Worm (Caenorhabditis elegans) whole organism, L4 larva: ENCODE data around the gene F09A5.3.

ENCODE experiments used
- F10B5.3 ChIP-seq: sonication (generic microtip); optimal IDR thresholded peaks from 2 replicates; lab custom pipeline; 2016; ENCODE audit warnings: mild to moderate bottlenecking, missing genetic modification characterization, missing compliant biosample characterization
- R02D3.7 ChIP-seq: fragments of 150-350 bp; sonication (generic microtip); optimal IDR thresholded peaks from 3 replicates; lab custom pipeline; 2014; ENCODE audit warnings: missing biosample characterization, missing genetic modification characterization
- T20F7.1 ChIP-seq: fragments of 200-800 bp; sonication (Bioruptor generic); optimal IDR thresholded peaks from 2 replicates; lab custom pipeline; 2018; ENCODE audit warnings: mild to moderate bottlenecking, missing genetic modification characterization, missing compliant biosample characterization
- Y105C5A.15 ChIP-seq: fragments of 200-800 bp; sonication (Bioruptor generic); IDR thresholded peaks from 2 replicates; pipeline ENCODE4 v1.3.6; 2022; ENCODE audit warnings: missing genetic modification characterization, missing compliant biosample characterization
- Y48G9A.11 ChIP-seq: fragments of 200-800 bp; sonication (Bioruptor generic); IDR thresholded peaks from 2 replicates; pipeline ENCODE4 v1.3.6; 2022; ENCODE audit warnings: missing genetic modification reagents, missing genetic modification characterization, missing compliant biosample characterization
- Y5F2A.4 ChIP-seq: fragments of 200-800 bp; sonication (Bioruptor generic); optimal IDR thresholded peaks from 2 replicates; lab custom pipeline; 2018; ENCODE audit warnings: mild to moderate bottlenecking, missing genetic modification characterization, missing compliant biosample characterization
- ZK337.2 ChIP-seq: fragments of 200-800 bp; sonication (Bioruptor generic); IDR thresholded peaks from 2 replicates; pipeline ENCODE4 v1.3.6; 2022; ENCODE audit warnings: missing genetic modification reagents, missing genetic modification characterization, missing compliant biosample characterization
- ZK546.5 ChIP-seq, 2 experiments: sonication (generic microtip); optimal IDR thresholded peaks; 2 replicates each; lab custom pipeline; 2017; ENCODE audit warnings: missing biosample characterization in 2 of 2, missing genetic modification characterization in 2 of 2
- aha-1 ChIP-seq: fragments of 150-350 bp; peaks from one replicate; lab custom pipeline; 2014; ENCODE audit warnings: missing biosample characterization, missing genetic modification characterization
- ceh-28 ChIP-seq: fragments of 150-350 bp; optimal IDR thresholded peaks from 2 replicates; lab custom pipeline; 2014; ENCODE audit warnings: missing biosample characterization, missing genetic modification reagents, missing genetic modification characterization
- ceh-62 ChIP-seq: sonication (generic microtip); optimal IDR thresholded peaks from 2 replicates; lab custom pipeline; 2017; ENCODE audit warnings: missing biosample characterization, missing genetic modification characterization
- ceh-82 ChIP-seq: sonication (generic microtip); optimal IDR thresholded peaks from 2 replicates; lab custom pipeline; 2017; ENCODE audit warnings: missing biosample characterization, missing genetic modification characterization
- ces-1 ChIP-seq: fragments of 150-350 bp; sonication (generic microtip); optimal IDR thresholded peaks from 4 replicates; lab custom pipeline; 2014; ENCODE audit warnings: missing biosample characterization, missing genetic modification reagents, missing genetic modification characterization
- cey-2 ChIP-seq: sonication (generic microtip); optimal IDR thresholded peaks from 3 replicates; lab custom pipeline; 2017; ENCODE audit warnings: missing genetic modification characterization, mild to moderate bottlenecking, missing compliant biosample characterization, antibody characterized with exemption, borderline replicate concordance; ENCODE audit not compliant: insufficient read depth
- ctbp-1 ChIP-seq: fragments of 200-800 bp; sonication (Bioruptor generic); IDR thresholded peaks from 2 replicates; pipeline ENCODE4 v1.3.6; 2022; ENCODE audit warnings: missing genetic modification reagents, missing genetic modification characterization, missing compliant biosample characterization
- daf-16 ChIP-seq, 3 experiments: sonication (generic microtip); optimal IDR thresholded peaks; 2 replicates each; lab custom pipeline; 2016 to 2017; ENCODE audit warnings: missing genetic modification characterization in 3 of 3, missing genetic modification reagents in 3 of 3, mild to moderate bottlenecking in 2 of 3, missing compliant biosample characterization in 2 of 3, missing biosample characterization in 1 of 3, moderate library complexity in 1 of 3
- daf-19 ChIP-seq: fragments of 200-800 bp; sonication (Bioruptor generic); conservative IDR thresholded peaks from 2 replicates; pipeline ENCODE4 v1.3.6; 2022; ENCODE audit warnings: missing genetic modification characterization, missing compliant biosample characterization
- dmd-6 ChIP-seq: fragments of 200-800 bp; sonication (Bioruptor generic); IDR thresholded peaks from 2 replicates; pipeline ENCODE4 v1.3.6; 2022; ENCODE audit warnings: missing genetic modification reagents, missing genetic modification characterization, missing compliant biosample characterization
- dmd-9 ChIP-seq: fragments of 200-800 bp; sonication (Bioruptor generic); IDR thresholded peaks from 2 replicates; pipeline ENCODE4 v1.3.6; 2022; ENCODE audit warnings: missing genetic modification reagents, missing genetic modification characterization, missing compliant biosample characterization
- duxl-1 ChIP-seq: sonication (generic microtip); optimal IDR thresholded peaks from 2 replicates; lab custom pipeline; 2016; ENCODE audit warnings: mild to moderate bottlenecking, missing genetic modification characterization, moderate library complexity, missing compliant biosample characterization; ENCODE audit not compliant: poor library complexity
- egl-27 ChIP-seq: sonication (generic microtip); optimal IDR thresholded peaks from 3 replicates; lab custom pipeline; 2017; ENCODE audit warnings: missing biosample characterization, missing genetic modification reagents, missing genetic modification characterization
- hif-1 ChIP-seq, 2 experiments: sonication (generic microtip); optimal IDR thresholded peaks; 2 replicates each; lab custom pipeline; 2016 to 2017; ENCODE audit warnings: missing compliant biosample characterization in 2 of 2, missing genetic modification characterization in 2 of 2, missing genetic modification reagents in 2 of 2, missing genotype in 2 of 2, mild to moderate bottlenecking in 1 of 2
- hlh-11 ChIP-seq: fragments of 200-800 bp; sonication (Bioruptor generic); optimal IDR thresholded peaks from 2 replicates; lab custom pipeline; 2018; ENCODE audit warnings: mild to moderate bottlenecking, missing genetic modification characterization, missing compliant biosample characterization
- lim-7 ChIP-seq: fragments of 200-800 bp; sonication (Bioruptor generic); IDR thresholded peaks from 2 replicates; pipeline ENCODE4 v1.3.6; 2022; ENCODE audit warnings: missing genetic modification characterization, missing compliant biosample characterization
- lin-1 ChIP-seq: fragments of 200-800 bp; sonication (Bioruptor generic); IDR thresholded peaks from 2 replicates; pipeline ENCODE4 v1.3.6; 2022; ENCODE audit warnings: missing genetic modification reagents, missing genetic modification characterization, missing compliant biosample characterization
- lin-15B ChIP-seq: fragments of 150-350 bp; sonication (generic microtip); optimal IDR thresholded peaks from 3 replicates; lab custom pipeline; 2014; ENCODE audit warnings: missing biosample characterization, missing genetic modification characterization
- lin-39 ChIP-seq: fragments of 150-350 bp; optimal IDR thresholded peaks from 2 replicates; lab custom pipeline; 2014; ENCODE audit warnings: missing biosample characterization, missing genetic modification reagents, missing genetic modification characterization
- lir-3 ChIP-seq: sonication (generic microtip); optimal IDR thresholded peaks from 2 replicates; lab custom pipeline; 2016; ENCODE audit warnings: mild to moderate bottlenecking, missing genetic modification characterization, missing compliant biosample characterization
- mdl-1 ChIP-seq, 2 experiments: fragments of 150-350 bp in 1 of 2; sonication (generic microtip) in 1 of 2; optimal IDR thresholded peaks; 2 replicates each; lab custom pipeline; 2014 to 2017; ENCODE audit warnings: missing biosample characterization in 2 of 2, missing genetic modification characterization in 2 of 2
- mdt-29 ChIP-seq: fragments of 200-800 bp; sonication (Bioruptor generic); IDR thresholded peaks from 2 replicates; pipeline ENCODE4 v1.3.6; 2022; ENCODE audit warnings: missing genetic modification reagents, missing genetic modification characterization, missing compliant biosample characterization
- mxl-3 ChIP-seq: fragments of 200-800 bp; sonication (Bioruptor generic); optimal IDR thresholded peaks from 2 replicates; lab custom pipeline; 2018; ENCODE audit warnings: mild to moderate bottlenecking, missing genetic modification characterization, missing compliant biosample characterization
- nhr-10 ChIP-seq: fragments of 150-350 bp; optimal IDR thresholded peaks from 2 replicates; lab custom pipeline; 2014; ENCODE audit warnings: missing biosample characterization, missing genetic modification characterization
- nhr-25 ChIP-seq: sonication (generic microtip); optimal IDR thresholded peaks from 2 replicates; lab custom pipeline; 2017; ENCODE audit warnings: missing genetic modification characterization, mild to moderate bottlenecking, missing compliant biosample characterization, antibody characterized with exemption, moderate library complexity, borderline replicate concordance; ENCODE audit not compliant: insufficient read depth
- nhr-28 ChIP-seq: fragments of 150-350 bp; optimal IDR thresholded peaks from 2 replicates; lab custom pipeline; 2014; ENCODE audit warnings: missing biosample characterization, missing genetic modification characterization
- nhr-41 ChIP-seq: fragments of 200-800 bp; sonication (Bioruptor generic); IDR thresholded peaks from 2 replicates; pipeline ENCODE4 v1.3.6; 2022; ENCODE audit warnings: missing genetic modification reagents, missing genetic modification characterization, missing compliant biosample characterization
- nhr-48 ChIP-seq: sonication (generic microtip); optimal IDR thresholded peaks from 2 replicates; lab custom pipeline; 2016; ENCODE audit warnings: mild to moderate bottlenecking, missing genetic modification characterization, missing compliant biosample characterization
- nhr-6 ChIP-seq: fragments of 150-350 bp; optimal IDR thresholded peaks from 2 replicates; lab custom pipeline; 2014; ENCODE audit warnings: missing biosample characterization, missing genetic modification characterization
- nhr-76 ChIP-seq: fragments of 150-350 bp; optimal IDR thresholded peaks from 2 replicates; lab custom pipeline; 2014; ENCODE audit warnings: missing biosample characterization, missing genetic modification characterization
- php-3 ChIP-seq: fragments of 200-800 bp; sonication (Bioruptor generic); IDR thresholded peaks from 2 replicates; pipeline ENCODE4 v1.3.6; 2022; ENCODE audit warnings: missing genetic modification reagents, missing genetic modification characterization, missing compliant biosample characterization
- rbr-2 ChIP-seq: sonication (generic microtip); optimal IDR thresholded peaks from 2 replicates; lab custom pipeline; 2016; ENCODE audit warnings: missing genotype, missing genetic modification characterization, missing compliant biosample characterization
- saeg-2 ChIP-seq: fragments of 200-800 bp; sonication (Bioruptor generic); IDR thresholded peaks from 2 replicates; pipeline ENCODE4 v1.3.6; 2022; ENCODE audit warnings: missing genetic modification reagents, missing genetic modification characterization, missing compliant biosample characterization
- set-16 ChIP-seq: fragments of 200-800 bp; sonication (Bioruptor generic); IDR thresholded peaks from 2 replicates; pipeline ENCODE4 v1.3.6; 2022; ENCODE audit warnings: missing genetic modification reagents, missing genetic modification characterization, missing compliant biosample characterization
- snpc-1.2 ChIP-seq: fragments of 200-800 bp; sonication (Bioruptor generic); IDR thresholded peaks from 2 replicates; pipeline ENCODE4 v1.3.6; 2022; ENCODE audit warnings: missing genetic modification reagents, missing genetic modification characterization, missing compliant biosample characterization
- snpc-4 ChIP-seq: fragments of 150-350 bp; optimal IDR thresholded peaks from 2 replicates; lab custom pipeline; 2014; ENCODE audit warnings: missing biosample characterization, missing genetic modification characterization
- spr-1 ChIP-seq: sonication (generic microtip); optimal IDR thresholded peaks from 2 replicates; lab custom pipeline; 2016; ENCODE audit warnings: mild to moderate bottlenecking, missing genetic modification characterization, missing compliant biosample characterization
- spr-3 ChIP-seq: fragments of 200-800 bp; sonication (Bioruptor generic); optimal IDR thresholded peaks from 2 replicates; lab custom pipeline; 2018; ENCODE audit warnings: mild to moderate bottlenecking, missing genetic modification characterization, missing compliant biosample characterization
- tag-97 ChIP-seq: fragments of 200-800 bp; sonication (Bioruptor generic); IDR thresholded peaks from 2 replicates; pipeline ENCODE4 v1.3.6; 2022; ENCODE audit warnings: missing genetic modification characterization, missing compliant biosample characterization
- unc-130 ChIP-seq: sonication (generic microtip); optimal IDR thresholded peaks from 2 replicates; lab custom pipeline; 2016; ENCODE audit warnings: missing genetic modification reagents, missing genetic modification characterization, missing compliant biosample characterization
- vab-7 ChIP-seq: fragments of 200-800 bp; sonication (Bioruptor generic); IDR thresholded peaks from 2 replicates; pipeline ENCODE4 v1.3.6; 2022; ENCODE audit warnings: missing genetic modification reagents, missing genetic modification characterization, missing compliant biosample characterization
- zfp-2 ChIP-seq: sonication (generic microtip); optimal IDR thresholded peaks from 2 replicates; lab custom pipeline; 2016; ENCODE audit warnings: mild to moderate bottlenecking, missing genetic modification characterization, missing compliant biosample characterization
- zip-11 ChIP-seq: fragments of 200-800 bp; sonication (Bioruptor generic); IDR thresholded peaks from 2 replicates; pipeline ENCODE4 v1.3.6; 2022; ENCODE audit warnings: missing genetic modification characterization, missing compliant biosample characterization
- ztf-7 ChIP-seq: fragments of 150-350 bp; optimal IDR thresholded peaks from 2 replicates; lab custom pipeline; 2014; ENCODE audit warnings: missing biosample characterization, missing genetic modification characterization

Gene F09A5.3

DNA sequence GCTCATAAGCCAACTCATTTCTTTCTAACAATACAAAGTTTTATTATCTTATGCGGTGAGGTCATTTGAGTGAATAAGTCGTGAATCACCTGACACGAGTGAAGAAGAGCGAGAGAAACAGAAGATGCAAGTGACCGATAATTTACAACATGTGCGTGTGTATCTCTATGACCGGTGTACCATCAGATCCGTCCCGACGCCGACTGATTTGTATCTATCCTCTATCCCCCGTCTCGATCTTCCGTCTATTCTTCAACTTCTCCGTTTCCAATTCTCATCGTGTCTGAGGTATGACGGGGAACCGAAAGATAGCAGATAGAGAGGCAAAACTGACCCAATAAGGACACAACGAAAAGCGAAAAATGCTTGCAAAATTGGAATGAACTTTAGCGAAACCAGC, at the start of gene F09A5.3 (continued):
- TF ChIP-seq dmd-6 (peak; percentile 31; the same call in 1 of the 2 replicates), nhr-48 (tag; lab: Kevin White, UChicago) (no peak), unc-130 (GFP tag; lab: Kevin White, UChicago) (no peak), ztf-7 (tag; lab: Kevin White, UChicago) (no peak), ceh-28 (tag; lab: Kevin White, UChicago) (no peak), snpc-4 (tag; lab: Kevin White, UChicago) (no peak), ces-1 (no peak), hlh-11 (peak; percentile 66), lin-39 (tag; lab: Kevin White, UChicago) (no peak), egl-27 (tag; lab: Kevin White, UChicago) (no peak), mdl-1 (tag; optimal IDR thresholded peaks at IDR 0.05; lab: Kevin White, UChicago) (peak in 1 of 2 experiments; percentile 56), F10B5.3 (tag; lab: Kevin White, UChicago) (peak; percentile 8), Y48G9A.11 (GFP tag; lab: Robert Waterston, UW) (no peak), snpc-1.2 (GFP tag; lab: Robert Waterston, UW) (no peak), duxl-1 (tag; lab: Kevin White, UChicago) (no peak), zip-11 (GFP tag; lab: Robert Waterston, UW) (no peak), tag-97 (GFP tag; lab: Robert Waterston, UW) (no peak), Y105C5A.15 (GFP tag; lab: Robert Waterston, UW) (no peak), nhr-25 (tag; lab: Kevin White, UChicago) (no peak), lin-1 (no peak), mxl-3 (GFP tag; lab: Kevin White, UChicago) (peak; percentile 79), zfp-2 (tag; lab: Kevin White, UChicago) (no peak), ceh-62 (tag; lab: Kevin White, UChicago) (no peak), hif-1 (tag; optimal IDR thresholded peaks at IDR 0.05; lab: Kevin White, UChicago) (no peak), nhr-76 (tag; lab: Kevin White, UChicago) (no peak), dmd-9 (GFP tag; lab: Robert Waterston, UW) (no peak), lin-15B (tag; lab: Kevin White, UChicago) (no peak), daf-19 (GFP tag; lab: Robert Waterston, UW) (no peak), mdt-29 (GFP tag; lab: Robert Waterston, UW) (no peak), ceh-82 (tag; lab: Kevin White, UChicago) (no peak), ZK546.5 (tag; optimal IDR thresholded peaks at IDR 0.05; lab: Kevin White, UChicago) (no peak), aha-1 (tag; lab: Kevin White, UChicago) (peak; percentile 5), ctbp-1 (GFP tag; lab: Robert Waterston, UW) (no peak), R02D3.7 (tag; lab: Kevin White, UChicago) (no peak), nhr-6 (tag; lab: Kevin White, UChicago) (no peak), cey-2 (tag; lab: Kevin White, UChicago) (no peak), nhr-10 (tag; lab: Kevin White, UChicago) (no peak), Y5F2A.4 (GFP tag; lab: Kevin White, UChicago) (no peak), nhr-28 (tag; lab: Kevin White, UChicago) (peak; percentile 21), set-16 (no peak), vab-7 (GFP tag; lab: Robert Waterston, UW) (no peak), lir-3 (no peak), saeg-2 (no peak), nhr-41 (no peak), ZK337.2 (GFP tag; lab: Robert Waterston, UW) (no peak), spr-1 (tag; lab: Kevin White, UChicago) (no peak), daf-16 (GFP tag; optimal IDR thresholded peaks at IDR 0.05; lab: Kevin White, UChicago) (no peak), daf-16 (tag; optimal IDR thresholded peaks at IDR 0.05; lab: Kevin White, UChicago) (no peak), spr-3 (GFP tag; lab: Kevin White, UChicago) (no peak), lim-7 (GFP tag; lab: Robert Waterston, UW) (no peak), T20F7.1 (no peak), rbr-2 (tag; lab: Kevin White, UChicago) (no peak), php-3 (GFP tag; lab: Robert Waterston, UW) (peak; percentile 53; the same call in 1 of the 2 replicates)
